Fruit fly (Drosophila melanogaster) whole organism, pupa: ENCODE data around the gene dyl.

Experiments used
- CG14655 ChIP-seq: fragments of 200-800 bp; sonication (Bioruptor generic); optimal IDR thresholded peaks from 3 replicates; lab custom pipeline; 2017; ENCODE audit warnings: mild to moderate bottlenecking, missing biosample characterization, missing genetic modification reagents, missing genetic modification characterization
- CG17806 ChIP-seq: fragments of 200-800 bp; sonication (Bioruptor generic); optimal IDR thresholded peaks from 2 replicates; lab custom pipeline; 2018; ENCODE audit warnings: missing biosample characterization, mild to moderate bottlenecking, missing genetic modification characterization, moderate library complexity
- CG32121 ChIP-seq: fragments of 200-800 bp; sonication (Bioruptor generic); IDR thresholded peaks from 2 replicates; pipeline ENCODE4 v1.3.6; 2022; ENCODE audit warnings: missing biosample characterization, missing genetic modification characterization
- CG34367 ChIP-seq: fragments of 200-800 bp; sonication (Bioruptor generic); optimal IDR thresholded peaks from 2 replicates; lab custom pipeline; 2018; ENCODE audit warnings: missing biosample characterization, mild to moderate bottlenecking, missing genetic modification characterization
- CG4496 ChIP-seq: fragments of 200-800 bp; sonication (Bioruptor generic); IDR thresholded peaks from 3 replicates; pipeline ENCODE4 v1.3.6; 2022; ENCODE audit warnings: missing biosample characterization, missing genetic modification characterization
- CG9948 ChIP-seq: fragments of 200-800 bp; sonication (Bioruptor generic); optimal IDR thresholded peaks from 2 replicates; lab custom pipeline; 2018; ENCODE audit warnings: missing biosample characterization, mild to moderate bottlenecking, missing genetic modification characterization, moderate library complexity
- D1 ChIP-seq: fragments of 200-800 bp; sonication (Bioruptor generic); optimal IDR thresholded peaks from 2 replicates; lab custom pipeline; 2018; ENCODE audit warnings: missing biosample characterization, mild to moderate bottlenecking, missing genetic modification characterization, moderate library complexity
- EcR ChIP-seq: fragments of 200-800 bp; sonication (Bioruptor generic); optimal IDR thresholded peaks from 3 replicates; lab custom pipeline; 2019; ENCODE audit warnings: missing biosample characterization, missing genetic modification characterization, mild to moderate bottlenecking, moderate library complexity, missing genetic modification reagents
- Ets98B ChIP-seq: fragments of 200-800 bp; sonication (Bioruptor generic); IDR thresholded peaks from 2 replicates; pipeline ENCODE4 v1.3.6; 2022; ENCODE audit warnings: missing biosample characterization, missing genetic modification characterization
- Pif1B ChIP-seq: fragments of 200-800 bp; sonication (Bioruptor generic); optimal IDR thresholded peaks from 3 replicates; lab custom pipeline; 2016; ENCODE audit warnings: missing biosample characterization, missing genetic modification characterization
- Snoo ChIP-seq: fragments of 200-800 bp; sonication (Bioruptor generic); optimal IDR thresholded peaks from 3 replicates; lab custom pipeline; 2017; ENCODE audit warnings: missing biosample characterization, mild to moderate bottlenecking, missing genetic modification characterization, inconsistent platforms
- fd96Ca ChIP-seq: fragments of 200-800 bp; sonication (Bioruptor generic); IDR thresholded peaks from 3 replicates; pipeline ENCODE4 v1.3.6; 2022; ENCODE audit warnings: missing biosample characterization, missing genetic modification characterization
- gl ChIP-seq: fragments of 200-800 bp; sonication (Bioruptor generic); optimal IDR thresholded peaks from 2 replicates; lab custom pipeline; 2018; ENCODE audit warnings: missing biosample characterization, mild to moderate bottlenecking, missing genetic modification characterization

dyl gene

dm6 chr3L:4253611-4254300, 53.8 kb downstream of the dyl start:
- peak; percentile 6; the same call in 1 of the 2 replicates for TF ChIP-seq Ets98B (GFP tag; lab: Robert Waterston, UW)
- TF ChIP-seq fd96Ca: 0 out of 3 replicates have a peak, but pooled peaks have one; percentile 10
- no peak for TF ChIP-seq gl (tag; lab: Kevin White, UChicago)
- TF ChIP-seq Pif1B (GFP tag; lab: Kevin White, UChicago): no peak
- TF ChIP-seq CG17806 (tag; lab: Kevin White, UChicago): no peak

dm6 chr3L:4252862-4253610, 54.5 kb downstream of the dyl start:
- TF ChIP-seq Pif1B (GFP tag; lab: Kevin White, UChicago): no peak
- peak; percentile 29; the same call in 1 of the 3 replicates for TF ChIP-seq fd96Ca
- no peak for TF ChIP-seq D1 (tag; lab: Kevin White, UChicago)
- peak; percentile 40; the same call in 1 of the 3 replicates for TF ChIP-seq CG4496
- peak; percentile 27 for TF ChIP-seq CG9948 (tag; lab: Kevin White, UChicago)
- TF ChIP-seq EcR (GFP tag; lab: Kevin White, UChicago): peak; percentile 70
- peak; percentile 30 for TF ChIP-seq CG17806 (tag; lab: Kevin White, UChicago)
- peak; percentile 8 for TF ChIP-seq CG34367 (tag; lab: Kevin White, UChicago)
- no peak for TF ChIP-seq Snoo (tag; lab: Kevin White, UChicago)
- TF ChIP-seq CG32121 (GFP tag; lab: Robert Waterston, UW): no peak
- no peak for TF ChIP-seq CG14655 (GFP tag; lab: Kevin White, UChicago)

- TF ChIP-seq gl (tag; lab: Kevin White, UChicago): peak; percentile 70
- TF ChIP-seq CG4496: 0 out of 3 replicates have a peak, but pooled peaks have one; percentile 28
- TF ChIP-seq CG32121 (GFP tag; lab: Robert Waterston, UW): no peak
- peak; percentile 69 for TF ChIP-seq EcR (GFP tag; lab: Kevin White, UChicago)
Measured at dm6 chr3L:4252121-4252861, 55.2 kb downstream of the dyl start.
